Worm (Caenorhabditis elegans) whole organism, early embryonic: ENCODE results near the gene pha-1.
A peak's percentile ranks its signal among the peaks of the same experiment; 100 is the strongest.
"Not testable (repeated sequence)": the region's sequence is repeated elsewhere in the genome, so short reads cannot be mapped to it uniquely, and the experiment has no call there.

Source experiments
- B0310.2 ChIP-seq: sonication (generic microtip); optimal IDR thresholded peaks from 2 replicates; lab custom pipeline; 2016; ENCODE audit warnings: mild to moderate bottlenecking, missing genetic modification characterization, missing compliant biosample characterization
- F13C5.2 ChIP-seq: sonication (generic microtip); optimal IDR thresholded peaks from 2 replicates; lab custom pipeline; 2017; ENCODE audit warnings: mild to moderate bottlenecking, missing genetic modification characterization, inconsistent platforms, missing compliant biosample characterization
- aly-1 ChIP-seq: sonication (generic microtip); optimal IDR thresholded peaks from 2 replicates; lab custom pipeline; 2016; ENCODE audit warnings: missing genetic modification characterization, missing compliant biosample characterization
- ama-1 ChIP-seq: fragments of 150-350 bp; optimal IDR thresholded peaks from 2 replicates; lab custom pipeline; 2014
- ceh-13 ChIP-seq: fragments of 200-800 bp; sonication (Bioruptor generic); optimal IDR thresholded peaks from 2 replicates; lab custom pipeline; 2018; ENCODE audit warnings: mild to moderate bottlenecking, missing genetic modification characterization, missing compliant biosample characterization
- ceh-36 ChIP-seq: sonication (generic microtip); optimal IDR thresholded peaks from 2 replicates; lab custom pipeline; 2016; ENCODE audit warnings: missing genetic modification characterization, inconsistent platforms, missing compliant biosample characterization
- ets-7 ChIP-seq: sonication (generic microtip); optimal IDR thresholded peaks from 2 replicates; lab custom pipeline; 2016; ENCODE audit warnings: missing genotype, missing genetic modification characterization, missing compliant biosample characterization
- flt-1 ChIP-seq: fragments of 200-800 bp; sonication (Bioruptor generic); IDR thresholded peaks from 2 replicates; pipeline ENCODE4 v1.3.6; 2022; ENCODE audit warnings: missing genetic modification characterization, missing compliant biosample characterization
- hmbx-1 ChIP-seq: sonication (generic microtip); optimal IDR thresholded peaks from 2 replicates; lab custom pipeline; 2016; ENCODE audit warnings: mild to moderate bottlenecking, missing genetic modification characterization, missing compliant biosample characterization
- hmg-4 ChIP-seq: fragments of 200-800 bp; sonication (Bioruptor generic); optimal IDR thresholded peaks from 2 replicates; lab custom pipeline; 2018; ENCODE audit warnings: mild to moderate bottlenecking, missing genetic modification characterization, missing compliant biosample characterization
- hnd-1 ChIP-seq: sonication (generic microtip); optimal IDR thresholded peaks from 2 replicates; lab custom pipeline; 2016; ENCODE audit warnings: missing genetic modification characterization, missing compliant biosample characterization
- pes-1 ChIP-seq: fragments of 200-800 bp; sonication (Bioruptor generic); IDR thresholded peaks from 2 replicates; pipeline ENCODE4 v1.3.6; 2022; ENCODE audit warnings: missing genetic modification reagents, missing genetic modification characterization, missing compliant biosample characterization
- scrt-1 ChIP-seq: fragments of 200-800 bp; sonication (Bioruptor generic); IDR thresholded peaks from 2 replicates; pipeline ENCODE4 v1.3.6; 2022; ENCODE audit warnings: missing genetic modification characterization, missing compliant biosample characterization
- sea-1 ChIP-seq: fragments of 200-800 bp; sonication (Bioruptor generic); conservative IDR thresholded peaks from 2 replicates; pipeline ENCODE4 v1.3.6; 2022; ENCODE audit warnings: missing genetic modification characterization, missing compliant biosample characterization
- tbx-11 ChIP-seq: fragments of 200-800 bp; sonication (Bioruptor generic); IDR thresholded peaks from 2 replicates; pipeline ENCODE4 v1.3.6; 2022; ENCODE audit warnings: missing genetic modification characterization, missing compliant biosample characterization
- tbx-37 ChIP-seq: fragments of 200-800 bp; sonication (Bioruptor generic); conservative IDR thresholded peaks from 2 replicates; pipeline ENCODE4 v1.3.6; 2022; ENCODE audit warnings: missing genetic modification reagents, missing genetic modification characterization, missing compliant biosample characterization
- tra-4 ChIP-seq: sonication (generic microtip); optimal IDR thresholded peaks from 2 replicates; lab custom pipeline; 2017; ENCODE audit warnings: missing genetic modification characterization, missing compliant biosample characterization

Gene pha-1

ce11 chrIII:11131475-11131874 is at the start of gene pha-1:
pha-1 (plus strand) TSS chrIII:11131775.
- not testable (repeated sequence) for TF ChIP-seq hmbx-1 (tag; lab: Kevin White, UChicago); tra-4 (tag; lab: Kevin White, UChicago); hmg-4 (GFP tag; lab: Kevin White, UChicago)

ce11 chrIII:11082604-11083003 is 49.0 kb upstream of the pha-1 start:
- TF ChIP-seq pes-1 (GFP tag; lab: Robert Waterston, UW): no peak
- no peak for TF ChIP-seq hmbx-1 (tag; lab: Kevin White, UChicago)
- no peak for TF ChIP-seq ets-7 (tag; lab: Kevin White, UChicago)
- no peak for TF ChIP-seq tbx-11 (GFP tag; lab: Robert Waterston, UW)

ce11 chrIII:11083993-11084392 is 47.6 kb upstream of the pha-1 start:
- TF ChIP-seq aly-1 (tag; lab: Kevin White, UChicago) (no peak), hmbx-1 (tag; lab: Kevin White, UChicago) (no peak), flt-1 (GFP tag; lab: Robert Waterston, UW) (no peak), sea-1 (GFP tag; lab: Robert Waterston, UW) (no peak), scrt-1 (GFP tag; lab: Robert Waterston, UW) (no peak), ceh-36 (tag; lab: Kevin White, UChicago) (no peak), hnd-1 (tag; lab: Kevin White, UChicago) (no peak), ceh-13 (GFP tag; lab: Kevin White, UChicago) (no peak), ets-7 (tag; lab: Kevin White, UChicago) (no peak), ama-1 (lab: Kevin White, UChicago) (no peak), tra-4 (tag; lab: Kevin White, UChicago) (no peak), F13C5.2 (tag; lab: Kevin White, UChicago) (no peak), tbx-37 (GFP tag; lab: Robert Waterston, UW) (no peak)

- no peak for TF ChIP-seq F13C5.2 (tag; lab: Kevin White, UChicago)
- TF ChIP-seq ets-7 (tag; lab: Kevin White, UChicago): no peak
- TF ChIP-seq sea-1 (GFP tag; lab: Robert Waterston, UW): no peak
- TF ChIP-seq hnd-1 (tag; lab: Kevin White, UChicago): no peak
- TF ChIP-seq ceh-36 (tag; lab: Kevin White, UChicago): no peak
- TF ChIP-seq hmg-4 (GFP tag; lab: Kevin White, UChicago): no peak
- no peak for TF ChIP-seq hmbx-1 (tag; lab: Kevin White, UChicago)
- TF ChIP-seq scrt-1 (GFP tag; lab: Robert Waterston, UW): no peak
- no peak for TF ChIP-seq tra-4 (tag; lab: Kevin White, UChicago)
- no peak for TF ChIP-seq tbx-37 (GFP tag; lab: Robert Waterston, UW)
- TF ChIP-seq flt-1 (GFP tag; lab: Robert Waterston, UW): no peak
- TF ChIP-seq aly-1 (tag; lab: Kevin White, UChicago): no peak
These were observed 44.1 kb upstream of the pha-1 start for ce11 chrIII:11087442-11087841.

ce11 chrIII:11088187-11088586 is 43.4 kb upstream of the pha-1 start, which contains the start of gene W09D6.5:
W09D6.5 (plus strand) TSS chrIII:11088487.
- TF ChIP-seq flt-1 (GFP tag; lab: Robert Waterston, UW): no peak
- no peak for TF ChIP-seq hmg-4 (GFP tag; lab: Kevin White, UChicago)
- TF ChIP-seq tra-4 (tag; lab: Kevin White, UChicago): no peak
- no peak for TF ChIP-seq tbx-11 (GFP tag; lab: Robert Waterston, UW)
- TF ChIP-seq B0310.2 (tag; lab: Kevin White, UChicago): no peak
- no peak for TF ChIP-seq ceh-36 (tag; lab: Kevin White, UChicago)
- no peak for TF ChIP-seq aly-1 (tag; lab: Kevin White, UChicago)
- TF ChIP-seq ets-7 (tag; lab: Kevin White, UChicago): no peak
- no peak for TF ChIP-seq pes-1 (GFP tag; lab: Robert Waterston, UW)
- TF ChIP-seq hnd-1 (tag; lab: Kevin White, UChicago): no peak
- TF ChIP-seq tbx-37 (GFP tag; lab: Robert Waterston, UW): no peak
- TF ChIP-seq scrt-1 (GFP tag; lab: Robert Waterston, UW): no peak

- TF ChIP-seq F13C5.2 (tag; lab: Kevin White, UChicago) (peak; percentile 33), scrt-1 (GFP tag; lab: Robert Waterston, UW) (no peak), sea-1 (GFP tag; lab: Robert Waterston, UW) (no peak), ama-1 (lab: Kevin White, UChicago) (peak; percentile 84), pes-1 (GFP tag; lab: Robert Waterston, UW) (0 out of 2 replicates have a peak, but pooled peaks have one; percentile 38)
These were observed 41.4 kb upstream of the pha-1 start for ce11 chrIII:11090112-11090648.

ce11 chrIII:11090870-11091386 is 40.6 kb upstream of the pha-1 start:
- TF ChIP-seq B0310.2 (tag; lab: Kevin White, UChicago): no peak
- TF ChIP-seq ama-1 (lab: Kevin White, UChicago): peak; percentile 46
